Fruit fly (Drosophila melanogaster): ENCODE data around the gene nes.

nes gene

dm6 chr3L:19264141-19264487, 3.6 kb upstream of the nes start, which contains the start of gene Max (continued):
- peak; percentile 71 for TF ChIP-seq Sox102F (GFP tag; optimal IDR thresholded peaks at IDR 0.05)
- peak; percentile 21 for TF ChIP-seq Hand (GFP tag; optimal IDR thresholded peaks at IDR 0.05)
- TF ChIP-seq h (optimal IDR thresholded peaks at IDR 0.05), result no peak
- TF ChIP-seq tx (GFP tag; optimal IDR thresholded peaks at IDR 0.05), result no peak
- TF ChIP-seq HmgZ (tag; optimal IDR thresholded peaks at IDR 0.05), result peak; percentile 83

dm6 chr3L:19263480-19264140, 3.1 kb upstream of the nes start, which contains the start of the genes CG42374 and Mettl5:
CG42374 (plus strand) TSS chr3L:19263766.
Mettl5 (plus strand) TSS chr3L:19263766.
- TF ChIP-seq CG15514 (GFP tag; optimal IDR thresholded peaks at IDR 0.05) (peak; percentile 30), Sin3A (optimal IDR thresholded peaks at IDR 0.05) (no peak), CG6683 (GFP tag; optimal IDR thresholded peaks at IDR 0.05) (peak; percentile 12), Jarid2 (GFP tag; optimal IDR thresholded peaks at IDR 0.05) (no peak), CG11504 (tag; optimal IDR thresholded peaks at IDR 0.05) (peak; percentile 53), Sox102F (GFP tag; optimal IDR thresholded peaks at IDR 0.05) (peak; percentile 48), TFAM (GFP tag; optimal IDR thresholded peaks at IDR 0.05) (no peak), CG12299 (tag; optimal IDR thresholded peaks at IDR 0.05) (no peak), ci (GFP tag; IDR thresholded peaks at IDR 0.05) (no peak), CG7987 (GFP tag; optimal IDR thresholded peaks at IDR 0.05) (peak; percentile 13), CG33213 (GFP tag; optimal IDR thresholded peaks at IDR 0.05) (no peak), Atf3 (GFP tag; optimal IDR thresholded peaks at IDR 0.05) (no peak), Mrtf (GFP tag; IDR thresholded peaks at IDR 0.05) (no peak), Gug (GFP tag; IDR thresholded peaks at IDR 0.05) (no peak), CG9797 (GFP tag; optimal IDR thresholded peaks at IDR 0.05) (no peak), CG4707 (GFP tag; optimal IDR thresholded peaks at IDR 0.05) (no peak), CG31441 (GFP tag; IDR thresholded peaks at IDR 0.05) (peak; percentile 12; the same call in 1 of the 2 replicates), CG30403 (GFP tag; optimal IDR thresholded peaks at IDR 0.05) (peak; percentile 34), caup (GFP tag; optimal IDR thresholded peaks at IDR 0.05; ENCODE audit: severe bottlenecking) (peak; percentile 43), CG7839 (tag; optimal IDR thresholded peaks at IDR 0.05) (peak; percentile 61), fu2 (GFP tag; optimal IDR thresholded peaks at IDR 0.05) (no peak), Hr51 (GFP tag; optimal IDR thresholded peaks at IDR 0.05) (peak in 1 of 2 experiments; percentile 60), Dad (GFP tag; optimal IDR thresholded peaks at IDR 0.05) (no peak), ab (GFP tag; optimal IDR thresholded peaks at IDR 0.05) (no peak), CG17912 (GFP tag; optimal IDR thresholded peaks at IDR 0.05) (no peak), zfh2 (GFP tag; optimal IDR thresholded peaks at IDR 0.05) (no peak), trem (tag; optimal IDR thresholded peaks at IDR 0.05) (no peak), CG1024 (GFP tag; IDR thresholded peaks at IDR 0.05) (no peak), ato (GFP tag; IDR thresholded peaks at IDR 0.05; ENCODE audit: partially characterized antibody) (no peak), sd (tag; optimal IDR thresholded peaks at IDR 0.05) (peak; percentile 27), gfzf (GFP tag; optimal IDR thresholded peaks at IDR 0.05) (no peak), dmrt11E (tag; optimal IDR thresholded peaks at IDR 0.05) (no peak), Dip2 (GFP tag; IDR thresholded peaks at IDR 0.05) (no peak), chinmo (GFP tag; IDR thresholded peaks at IDR 0.05; ENCODE audit: partially characterized antibody) (no peak), maf-S (GFP tag; optimal IDR thresholded peaks at IDR 0.05) (no peak), Nf-YC (tag; optimal IDR thresholded peaks at IDR 0.05) (no peak), HLHmδ (GFP tag; optimal IDR thresholded peaks at IDR 0.05) (no peak), CG11560 (tag; IDR thresholded peaks at IDR 0.05) (no peak), CG1647 (GFP tag; optimal IDR thresholded peaks at IDR 0.05) (no peak), ems (GFP tag; optimal IDR thresholded peaks at IDR 0.05) (no peak), CG18262 (tag; optimal IDR thresholded peaks at IDR 0.05) (peak; percentile 31), CG1792 (GFP tag; optimal IDR thresholded peaks at IDR 0.05) (no peak), CG7928 (GFP tag; optimal IDR thresholded peaks at IDR 0.05) (no peak), sqz (GFP tag; optimal IDR thresholded peaks at IDR 0.05) (no peak), CG8388 (GFP tag; optimal IDR thresholded peaks at IDR 0.05) (peak; percentile 38)

Measured in whole organism, embryonic.